Worm (Caenorhabditis elegans): ENCODE measurements around the gene nhr-30.

nhr-30 gene

ce11 chrV:9056253-9056652 lies 11.3 kb downstream of the nhr-30 start, which contains the start of gene C25E10.10:
TSS of gene C25E10.10 (minus strand) at chrV:9056353.
- TF ChIP-seq ztf-22 (GFP tag; optimal IDR thresholded peaks at IDR 0.05) = no peak

DNA sequence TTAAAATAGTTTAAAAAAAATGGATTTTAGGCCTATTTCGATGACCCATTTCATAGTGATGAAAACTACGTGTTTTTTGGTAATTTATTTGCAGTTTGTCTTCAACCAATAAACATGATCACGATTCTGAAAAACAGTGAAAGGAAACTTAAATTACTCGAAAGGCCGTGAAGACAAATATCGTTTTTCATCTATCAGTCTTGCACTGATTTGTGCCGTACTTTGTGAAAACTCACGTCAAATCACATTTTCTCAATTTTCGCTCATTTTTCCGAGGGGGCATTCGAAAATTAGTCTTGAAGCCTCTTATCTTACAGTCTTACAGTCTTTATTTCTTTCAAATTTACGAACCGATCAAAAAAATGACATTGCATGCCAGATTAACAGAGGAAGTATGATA lies 13.7 kb downstream of the nhr-30 start, which contains the start of gene C25E10.11:
Gene C25E10.11 (minus strand): TSS at position 101 of the 400 bp plus-strand sequence.
- no peak for TF ChIP-seq Y53F4B.3 (GFP tag; IDR thresholded peaks at IDR 0.05)

DNA sequence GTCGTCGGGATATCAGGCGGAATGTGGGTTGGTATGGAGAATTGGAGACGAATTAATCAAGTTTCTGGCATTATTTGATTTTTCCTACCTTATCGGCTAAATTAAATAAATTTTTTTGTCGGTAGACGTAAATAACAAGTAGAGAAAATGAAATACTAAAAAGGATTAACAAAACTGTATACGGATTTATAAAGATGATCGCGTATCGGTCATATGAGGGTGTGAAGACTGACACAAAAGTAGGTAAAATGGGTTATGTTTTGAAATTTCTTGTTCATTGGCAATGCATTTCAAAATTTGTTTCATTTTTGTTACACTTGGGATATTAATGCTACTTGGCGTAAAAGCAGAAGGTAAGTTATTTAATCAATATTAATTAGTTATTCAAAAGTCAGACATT lies 14.5 kb downstream of the nhr-30 start, which contains the start of the genes C25E10.16 and C25E10.13:
Gene C25E10.16 (minus strand): TSS at position 101 of the 400 bp plus-strand sequence.
Gene C25E10.13 (plus strand): TSS at position 256 of the 400 bp plus-strand sequence.
- TF ChIP-seq ceh-100 (GFP tag; IDR thresholded peaks at IDR 0.05) = no peak

- TF ChIP-seq lir-1 (GFP tag; conservative IDR thresholded peaks at IDR 0.05) (no peak), die-1 (tag; optimal IDR thresholded peaks at IDR 0.05) (no peak), T26A5.8 (tag; optimal IDR thresholded peaks at IDR 0.05) (no peak), hsf-1 (GFP tag; IDR thresholded peaks at IDR 0.05) (no peak), attf-6 (GFP tag; IDR thresholded peaks at IDR 0.05) (no peak), dpff-1 (tag; optimal IDR thresholded peaks at IDR 0.05) (no peak)
Observed at ce11 chrV:9062341-9062740, 17.4 kb downstream of the nhr-30 start, which contains the start of gene C25E10.12. TSS of gene C25E10.12 (minus strand) at chrV:9062441.

- TF ChIP-seq Y79H2A.3 (GFP tag; conservative IDR thresholded peaks at IDR 0.05) (no peak), pha-4 (tag; optimal IDR thresholded peaks at IDR 0.05) (no peak), nhr-27 (tag; optimal IDR thresholded peaks at IDR 0.05) (no peak), T07F8.4 (tag; optimal IDR thresholded peaks at IDR 0.05) (no peak), hsf-1 (GFP tag; IDR thresholded peaks at IDR 0.05) (no peak), xnd-1 (tag; optimal IDR thresholded peaks at IDR 0.05) (no peak), athp-1 (tag; optimal IDR thresholded peaks at IDR 0.05) (no peak), madf-8 (GFP tag; conservative IDR thresholded peaks at IDR 0.05) (no peak), unc-62 (GFP tag; optimal IDR thresholded peaks at IDR 0.05) (no peak)
Observed at ce11 chrV:9063134-9063533, 18.2 kb downstream of the nhr-30 start.

- TF ChIP-seq lin-54 (GFP tag; optimal IDR thresholded peaks at IDR 0.05) = no peak
- no peak for TF ChIP-seq cebp-1 (GFP tag; IDR thresholded peaks at IDR 0.05)
- peak; percentile 76 for TF ChIP-seq cebp-1 (tag; optimal IDR thresholded peaks at IDR 0.05)
Observed at ce11 chrV:9065001-9065400, 20.0 kb downstream of the nhr-30 start.

ce11 chrV:9065915-9066314 lies 20.9 kb downstream of the nhr-30 start:
- TF ChIP-seq hlh-12 (tag; optimal IDR thresholded peaks at IDR 0.05) = no peak
- no peak for TF ChIP-seq chd-7 (tag; optimal IDR thresholded peaks at IDR 0.05)
- no peak for TF ChIP-seq ekl-4 (GFP tag; IDR thresholded peaks at IDR 0.05)
- no peak for TF ChIP-seq ceh-40 (GFP tag; IDR thresholded peaks at IDR 0.05)
- no peak for TF ChIP-seq C06A6.2 (GFP tag; conservative IDR thresholded peaks at IDR 0.05)
- no peak for TF ChIP-seq lsl-1 (GFP tag; optimal IDR thresholded peaks at IDR 0.05)
- TF ChIP-seq ceh-58 (GFP tag; IDR thresholded peaks at IDR 0.05) = no peak
- no peak for TF ChIP-seq rec-8 (tag; optimal IDR thresholded peaks at IDR 0.05)
- TF ChIP-seq T07F8.4 (tag; optimal IDR thresholded peaks at IDR 0.05) = no peak
- no peak for TF ChIP-seq ZK185.1 (tag; optimal IDR thresholded peaks at IDR 0.05; ENCODE audit: poor library complexity, severe bottlenecking)
- TF ChIP-seq B0035.1 (tag; optimal IDR thresholded peaks at IDR 0.05) = no peak
- no peak for TF ChIP-seq zfh-2 (GFP tag; conservative IDR thresholded peaks at IDR 0.05)
